Worm (Caenorhabditis elegans): ENCODE data around the gene cul-2.

Gene cul-2

ce11 chrIII:13687211-13687610 is at the start of gene cul-2:
TSS of gene cul-2 (plus strand) at chrIII:13687269.
- TF ChIP-seq dve-1 (tag; optimal IDR thresholded peaks at IDR 0.05), result no peak
- peak; percentile 36 for TF ChIP-seq nfya-1 (tag; optimal IDR thresholded peaks at IDR 0.05)
- peak; percentile 8 for TF ChIP-seq hlh-30 (tag; optimal IDR thresholded peaks at IDR 0.05; ENCODE audit: insufficient read depth)
- TF ChIP-seq ceh-48 (tag; optimal IDR thresholded peaks at IDR 0.05), result peak; percentile 43

DNA sequence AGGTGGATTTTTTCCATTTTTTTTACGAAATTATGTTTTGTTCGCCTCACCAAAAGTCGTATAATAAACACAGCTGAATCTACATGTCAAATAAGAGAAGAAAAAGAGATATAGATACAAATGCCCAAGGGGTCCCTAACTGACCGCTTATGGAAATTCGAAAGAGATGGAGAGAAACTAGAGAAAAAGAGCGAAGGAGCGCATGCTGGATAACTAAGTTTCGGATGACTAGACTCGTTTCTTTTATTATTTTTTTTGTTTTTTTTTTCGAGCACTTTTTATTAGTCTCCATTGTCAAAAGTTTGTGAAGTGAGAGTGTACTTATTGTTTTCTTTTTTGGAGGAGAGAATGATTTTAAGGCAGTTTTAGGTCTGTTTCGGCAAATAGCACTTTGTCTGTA is 49.4 kb upstream of the cul-2 start:
- TF ChIP-seq unc-42 (tag; optimal IDR thresholded peaks at IDR 0.05), result peak; percentile 92
- TF ChIP-seq ceh-48 (tag; optimal IDR thresholded peaks at IDR 0.05), result no peak

- TF ChIP-seq ama-1 (optimal IDR thresholded peaks at IDR 0.05) (no peak), hlh-6 (tag; optimal IDR thresholded peaks at IDR 0.05) (no peak), ceh-34 (tag; optimal IDR thresholded peaks at IDR 0.05) (no peak), fkh-6 (tag; optimal IDR thresholded peaks at IDR 0.05) (no peak), tbx-2 (tag; optimal IDR thresholded peaks at IDR 0.05) (no peak)
These were observed 47.0 kb upstream of the cul-2 start for ce11 chrIII:13640003-13640499.

- TF ChIP-seq ceh-31 (tag; optimal IDR thresholded peaks at IDR 0.05) (no peak), unc-3 (GFP tag; conservative IDR thresholded peaks at IDR 0.05) (no peak), unc-3 (tag; optimal IDR thresholded peaks at IDR 0.05) (no peak), ceh-19 (GFP tag; optimal IDR thresholded peaks at IDR 0.05) (no peak), ceh-22 (tag; optimal IDR thresholded peaks at IDR 0.05) (no peak), ama-1 (optimal IDR thresholded peaks at IDR 0.05) (no peak), C38D4.7 (GFP tag; optimal IDR thresholded peaks at IDR 0.05) (no peak), ceh-24 (tag; optimal IDR thresholded peaks at IDR 0.05) (no peak), fkh-6 (tag; optimal IDR thresholded peaks at IDR 0.05) (no peak), che-1 (tag; optimal IDR thresholded peaks at IDR 0.05) (no peak), fax-1 (tag; optimal IDR thresholded peaks at IDR 0.05) (no peak), madf-2 (tag; optimal IDR thresholded peaks at IDR 0.05) (no peak), ceh-45 (GFP tag; IDR thresholded peaks at IDR 0.05) (no peak), pros-1 (tag; optimal IDR thresholded peaks at IDR 0.05) (no peak), nhr-232 (tag; optimal IDR thresholded peaks at IDR 0.05) (no peak), ceh-14 (tag; optimal IDR thresholded peaks at IDR 0.05) (no peak), npax-4 (tag; optimal IDR thresholded peaks at IDR 0.05) (no peak), ceh-2 (tag; optimal IDR thresholded peaks at IDR 0.05) (no peak), nfya-1 (tag; optimal IDR thresholded peaks at IDR 0.05) (no peak), sox-2 (GFP tag; IDR thresholded peaks at IDR 0.05) (no peak), sox-4 (tag; optimal IDR thresholded peaks at IDR 0.05) (no peak)
These were observed 46.2 kb upstream of the cul-2 start for ce11 chrIII:13640869-13641268.

- TF ChIP-seq ceh-14 (tag; optimal IDR thresholded peaks at IDR 0.05), result no peak
- no peak for TF ChIP-seq hlh-6 (tag; optimal IDR thresholded peaks at IDR 0.05)
- TF ChIP-seq ceh-48 (tag; optimal IDR thresholded peaks at IDR 0.05), result no peak
- no peak for TF ChIP-seq F13H6.1 (tag; optimal IDR thresholded peaks at IDR 0.05)
- no peak for TF ChIP-seq ceh-30 (tag; optimal IDR thresholded peaks at IDR 0.05)
- TF ChIP-seq unc-3 (GFP tag; conservative IDR thresholded peaks at IDR 0.05), result no peak
- no peak for TF ChIP-seq unc-3 (tag; optimal IDR thresholded peaks at IDR 0.05)
- no peak for TF ChIP-seq T23F11.4 (GFP tag; optimal IDR thresholded peaks at IDR 0.05)
- TF ChIP-seq gmeb-2 (tag; optimal IDR thresholded peaks at IDR 0.05), result no peak
- no peak for TF ChIP-seq sox-2 (GFP tag; IDR thresholded peaks at IDR 0.05)
- no peak for TF ChIP-seq ceh-31 (tag; optimal IDR thresholded peaks at IDR 0.05)
- no peak for TF ChIP-seq ceh-2 (tag; optimal IDR thresholded peaks at IDR 0.05)
- no peak for TF ChIP-seq K02D7.2 (tag; optimal IDR thresholded peaks at IDR 0.05)
- TF ChIP-seq ceh-6 (GFP tag; optimal IDR thresholded peaks at IDR 0.05), result no peak
- TF ChIP-seq pqm-1 (tag; optimal IDR thresholded peaks at IDR 0.05), result no peak
- no peak for TF ChIP-seq C08G9.2 (tag; optimal IDR thresholded peaks at IDR 0.05)
These were observed 45.5 kb upstream of the cul-2 start, which contains the start of gene acbp-5 for ce11 chrIII:13641588-13641987. TSS of gene acbp-5 (minus strand) at chrIII:13641688.

Data from whole organism, late embryonic.